Worm (Caenorhabditis elegans) whole organism, young adult: ENCODE data around the gene cpr-9.

Experiments
- B0035.1 ChIP-seq: sonication (generic microtip); optimal IDR thresholded peaks from 2 replicates; lab custom pipeline; 2016; ENCODE audit warnings: missing genetic modification characterization, mild to moderate bottlenecking, missing compliant biosample characterization, missing genotype, missing genetic modification reagents
- C17E4.6 ChIP-seq: fragments of 200-800 bp; sonication (Bioruptor generic); IDR thresholded peaks from 2 replicates; pipeline ENCODE4 v1.3.6; 2022; ENCODE audit warnings: missing genetic modification reagents, missing genetic modification characterization, missing compliant biosample characterization
- F33H1.4 ChIP-seq: fragments of 200-800 bp; sonication (Bioruptor generic); IDR thresholded peaks from 2 replicates; pipeline ENCODE4 v1.3.6; 2022; ENCODE audit warnings: missing genetic modification reagents, missing genetic modification characterization, missing compliant biosample characterization
- F39B2.1 ChIP-seq: fragments of 200-800 bp; sonication (Bioruptor generic); IDR thresholded peaks from 2 replicates; pipeline ENCODE4 v1.3.6; 2022; ENCODE audit warnings: missing genetic modification reagents, missing genetic modification characterization, missing compliant biosample characterization
- F57C9.4 ChIP-seq: sonication (generic microtip); optimal IDR thresholded peaks from 2 replicates; lab custom pipeline; 2017; ENCODE audit warnings: mild to moderate bottlenecking, missing genetic modification characterization, missing compliant biosample characterization
- T07F8.4 ChIP-seq: sonication (generic microtip); optimal IDR thresholded peaks from 2 replicates; lab custom pipeline; 2016; ENCODE audit warnings: mild to moderate bottlenecking, missing genetic modification characterization, moderate library complexity, missing compliant biosample characterization
- Y53F4B.3 ChIP-seq: fragments of 200-800 bp; sonication (Bioruptor generic); IDR thresholded peaks from 2 replicates; pipeline ENCODE4 v1.3.6; 2022; ENCODE audit warnings: missing genetic modification reagents, missing genetic modification characterization, missing compliant biosample characterization
- Y56A3A.18 ChIP-seq: fragments of 200-800 bp; sonication (Bioruptor generic); IDR thresholded peaks from 2 replicates; pipeline ENCODE4 v1.3.6; 2022; ENCODE audit warnings: missing genetic modification reagents, missing genetic modification characterization, missing compliant biosample characterization
- Y95B8A.8 ChIP-seq: fragments of 200-800 bp; sonication (Bioruptor generic); IDR thresholded peaks from 2 replicates; pipeline ENCODE4 v1.3.6; 2022; ENCODE audit warnings: missing genetic modification reagents, missing genetic modification characterization, missing compliant biosample characterization
- ZK185.1 ChIP-seq: sonication (generic microtip); optimal IDR thresholded peaks from 2 replicates; lab custom pipeline; 2016; ENCODE audit warnings: mild to moderate bottlenecking, missing genetic modification characterization, missing compliant biosample characterization; ENCODE audit not compliant: poor library complexity, severe bottlenecking
- akir-1 ChIP-seq: fragments of 200-800 bp; sonication (Bioruptor generic); optimal IDR thresholded peaks from 2 replicates; lab custom pipeline; 2018; ENCODE audit warnings: mild to moderate bottlenecking, missing genetic modification characterization, moderate library complexity, missing compliant biosample characterization
- aptf-2 ChIP-seq: fragments of 200-800 bp; sonication (Bioruptor generic); conservative IDR thresholded peaks from 2 replicates; pipeline ENCODE4 v1.3.6; 2022; ENCODE audit warnings: missing genetic modification reagents, missing genetic modification characterization, missing compliant biosample characterization
- aptf-3 ChIP-seq: fragments of 200-800 bp; sonication (Bioruptor generic); IDR thresholded peaks from 2 replicates; pipeline ENCODE4 v1.3.6; 2022; ENCODE audit warnings: missing genetic modification characterization, missing compliant biosample characterization
- attf-6 ChIP-seq: fragments of 200-800 bp; sonication (Bioruptor generic); IDR thresholded peaks from 2 replicates; pipeline ENCODE4 v1.3.6; 2022; ENCODE audit warnings: missing genetic modification reagents, missing genetic modification characterization, missing compliant biosample characterization
- bed-2 ChIP-seq: fragments of 200-800 bp; sonication (Bioruptor generic); IDR thresholded peaks from 2 replicates; pipeline ENCODE4 v1.3.6; 2022; ENCODE audit warnings: missing genetic modification reagents, missing genetic modification characterization, missing compliant biosample characterization
- cebp-2 ChIP-seq: fragments of 200-800 bp; sonication (Bioruptor generic); IDR thresholded peaks from 2 replicates; pipeline ENCODE4 v1.3.6; 2022; ENCODE audit warnings: missing genetic modification characterization, missing compliant biosample characterization
- ceh-79 ChIP-seq: sonication (generic microtip); optimal IDR thresholded peaks from 2 replicates; lab custom pipeline; 2017; ENCODE audit warnings: mild to moderate bottlenecking, missing genetic modification characterization, missing compliant biosample characterization
- die-1 ChIP-seq: sonication (generic microtip); optimal IDR thresholded peaks from 2 replicates; lab custom pipeline; 2016; ENCODE audit warnings: missing genotype, mild to moderate bottlenecking, missing genetic modification characterization, missing compliant biosample characterization
- dox-1 ChIP-seq: fragments of 200-800 bp; sonication (Bioruptor generic); IDR thresholded peaks from 2 replicates; pipeline ENCODE4 v1.3.6; 2022; ENCODE audit warnings: missing genetic modification reagents, missing genetic modification characterization, missing compliant biosample characterization
- dpff-1 ChIP-seq: sonication (generic microtip); optimal IDR thresholded peaks from 2 replicates; lab custom pipeline; 2017; ENCODE audit warnings: mild to moderate bottlenecking, missing genetic modification characterization, missing compliant biosample characterization
- dpl-1 ChIP-seq: fragments of 150-350 bp; optimal IDR thresholded peaks from 2 replicates; lab custom pipeline; 2014; ENCODE audit warnings: missing biosample characterization, missing genetic modification reagents, missing genetic modification characterization
- egl-18 ChIP-seq: fragments of 200-800 bp; sonication (Bioruptor generic); IDR thresholded peaks from 2 replicates; pipeline ENCODE4 v1.3.6; 2022; ENCODE audit warnings: missing genetic modification reagents, missing genetic modification characterization, missing compliant biosample characterization
- ets-4 ChIP-seq: fragments of 200-800 bp; sonication (Bioruptor generic); optimal IDR thresholded peaks from 2 replicates; lab custom pipeline; 2018; ENCODE audit warnings: mild to moderate bottlenecking, missing genetic modification characterization, missing compliant biosample characterization
- fkh-3 ChIP-seq: sonication (generic microtip); optimal IDR thresholded peaks from 2 replicates; lab custom pipeline; 2016; ENCODE audit warnings: mild to moderate bottlenecking, missing genetic modification characterization, missing compliant biosample characterization
- gei-17 ChIP-seq: fragments of 200-800 bp; sonication (Bioruptor generic); optimal IDR thresholded peaks from 2 replicates; lab custom pipeline; 2018; ENCODE audit warnings: mild to moderate bottlenecking, missing genetic modification characterization, missing compliant biosample characterization
- hmg-1.2 ChIP-seq: fragments of 200-800 bp; sonication (Bioruptor generic); IDR thresholded peaks from 2 replicates; pipeline ENCODE4 v1.3.6; 2022; ENCODE audit warnings: missing genetic modification reagents, missing genetic modification characterization, missing compliant biosample characterization
- hmg-20 ChIP-seq: fragments of 200-800 bp; sonication (Bioruptor generic); IDR thresholded peaks from 2 replicates; pipeline ENCODE4 v1.3.6; 2022; ENCODE audit warnings: missing genetic modification reagents, missing genetic modification characterization, missing compliant biosample characterization
- hrde-1 ChIP-seq: sonication (generic microtip); optimal IDR thresholded peaks from 2 replicates; lab custom pipeline; 2016; ENCODE audit warnings: missing genetic modification characterization, mild to moderate bottlenecking, missing compliant biosample characterization, moderate library complexity, missing genotype, missing genetic modification reagents, borderline replicate concordance
- let-526 ChIP-seq: fragments of 200-800 bp; sonication (Bioruptor generic); IDR thresholded peaks from 2 replicates; pipeline ENCODE4 v1.3.6; 2022; ENCODE audit warnings: missing genetic modification reagents, missing genetic modification characterization, missing compliant biosample characterization
- let-607 ChIP-seq, 2 experiments: fragments of 200-800 bp in 1 of 2; sonication (Bioruptor generic) in 1 of 2; sonication (generic microtip) in 1 of 2; optimal IDR thresholded peaks; 2 replicates each; lab custom pipeline; 2016 to 2018; ENCODE audit warnings: mild to moderate bottlenecking in 2 of 2, missing compliant biosample characterization in 2 of 2, missing genetic modification characterization in 2 of 2, moderate library complexity in 2 of 2, missing genotype in 1 of 2
- lin-26 ChIP-seq: fragments of 200-800 bp; sonication (Bioruptor generic); IDR thresholded peaks from 2 replicates; pipeline ENCODE4 v1.3.6; 2022; ENCODE audit warnings: missing genetic modification reagents, missing genetic modification characterization, missing compliant biosample characterization
- lin-54 ChIP-seq: fragments of 200-800 bp; sonication (Bioruptor generic); optimal IDR thresholded peaks from 2 replicates; lab custom pipeline; 2018; ENCODE audit warnings: mild to moderate bottlenecking, missing genetic modification characterization, missing compliant biosample characterization
- lsl-1 ChIP-seq: fragments of 200-800 bp; sonication (Bioruptor generic); optimal IDR thresholded peaks from 2 replicates; lab custom pipeline; 2018; ENCODE audit warnings: mild to moderate bottlenecking, missing genetic modification characterization, moderate library complexity, missing compliant biosample characterization
- mcd-1 ChIP-seq: fragments of 200-800 bp; sonication (Bioruptor generic); IDR thresholded peaks from 2 replicates; pipeline ENCODE4 v1.3.6; 2022; ENCODE audit warnings: missing genetic modification reagents, missing genetic modification characterization, missing compliant biosample characterization
- nhr-120 ChIP-seq: fragments of 200-800 bp; sonication (Bioruptor generic); IDR thresholded peaks from 2 replicates; pipeline ENCODE4 v1.3.6; 2022; ENCODE audit warnings: missing genetic modification characterization, missing compliant biosample characterization
- pbrm-1 ChIP-seq: fragments of 200-800 bp; sonication (Bioruptor generic); IDR thresholded peaks from 2 replicates; pipeline ENCODE4 v1.3.6; 2022; ENCODE audit warnings: missing genetic modification reagents, missing genetic modification characterization, missing compliant biosample characterization
- pha-4 ChIP-seq: fragments of 150-350 bp; sonication (generic microtip); optimal IDR thresholded peaks from 2 replicates; lab custom pipeline; 2014; ENCODE audit warnings: missing biosample characterization, missing genetic modification reagents, missing genetic modification characterization
- rpc-1 ChIP-seq, 2 experiments: fragments of 150-350 bp in 1 of 2; sonication (generic microtip) in 1 of 2; optimal IDR thresholded peaks; 2 replicates each; lab custom pipeline; 2014 to 2018; ENCODE audit warnings: missing biosample characterization in 1 of 2, missing genetic modification characterization in 1 of 2, missing genetic modification reagents in 1 of 2, missing genotype in 1 of 2
- sdz-38 ChIP-seq: sonication (generic microtip); optimal IDR thresholded peaks from 2 replicates; lab custom pipeline; 2016; ENCODE audit warnings: missing genotype, missing genetic modification characterization, missing compliant biosample characterization
- snpc-1.3 ChIP-seq: sonication (generic microtip); optimal IDR thresholded peaks from 2 replicates; lab custom pipeline; 2017; ENCODE audit warnings: missing genetic modification characterization, mild to moderate bottlenecking, missing compliant biosample characterization, antibody characterized with exemption, moderate library complexity, missing genotype, missing genetic modification reagents; ENCODE audit not compliant: insufficient read depth
- sptf-2 ChIP-seq: fragments of 200-800 bp; sonication (Bioruptor generic); optimal IDR thresholded peaks from 2 replicates; lab custom pipeline; 2018; ENCODE audit warnings: mild to moderate bottlenecking, missing genetic modification characterization, missing compliant biosample characterization
- tbp1 ChIP-seq: fragments of 200-800 bp; sonication (Bioruptor generic); optimal IDR thresholded peaks from 2 replicates; lab custom pipeline; 2018; ENCODE audit warnings: mild to moderate bottlenecking, missing genetic modification characterization, missing compliant biosample characterization
- zfh-2 ChIP-seq: fragments of 200-800 bp; sonication (Bioruptor generic); conservative IDR thresholded peaks from 2 replicates; pipeline ENCODE4 v1.3.6; 2022; ENCODE audit warnings: missing genetic modification reagents, missing genetic modification characterization, missing compliant biosample characterization
- ztf-18 ChIP-seq: sonication (generic microtip); optimal IDR thresholded peaks from 2 replicates; lab custom pipeline; 2016; ENCODE audit warnings: missing genotype, mild to moderate bottlenecking, missing genetic modification characterization, missing compliant biosample characterization
- ztf-22 ChIP-seq: fragments of 200-800 bp; sonication (Bioruptor generic); optimal IDR thresholded peaks from 2 replicates; lab custom pipeline; 2018; ENCODE audit warnings: mild to moderate bottlenecking, missing genetic modification characterization, moderate library complexity, missing compliant biosample characterization
- ztf-28 ChIP-seq: fragments of 200-800 bp; sonication (Bioruptor generic); IDR thresholded peaks from 2 replicates; pipeline ENCODE4 v1.3.6; 2022; ENCODE audit warnings: missing genetic modification reagents, missing genetic modification characterization, missing compliant biosample characterization

Gene cpr-9

DNA sequence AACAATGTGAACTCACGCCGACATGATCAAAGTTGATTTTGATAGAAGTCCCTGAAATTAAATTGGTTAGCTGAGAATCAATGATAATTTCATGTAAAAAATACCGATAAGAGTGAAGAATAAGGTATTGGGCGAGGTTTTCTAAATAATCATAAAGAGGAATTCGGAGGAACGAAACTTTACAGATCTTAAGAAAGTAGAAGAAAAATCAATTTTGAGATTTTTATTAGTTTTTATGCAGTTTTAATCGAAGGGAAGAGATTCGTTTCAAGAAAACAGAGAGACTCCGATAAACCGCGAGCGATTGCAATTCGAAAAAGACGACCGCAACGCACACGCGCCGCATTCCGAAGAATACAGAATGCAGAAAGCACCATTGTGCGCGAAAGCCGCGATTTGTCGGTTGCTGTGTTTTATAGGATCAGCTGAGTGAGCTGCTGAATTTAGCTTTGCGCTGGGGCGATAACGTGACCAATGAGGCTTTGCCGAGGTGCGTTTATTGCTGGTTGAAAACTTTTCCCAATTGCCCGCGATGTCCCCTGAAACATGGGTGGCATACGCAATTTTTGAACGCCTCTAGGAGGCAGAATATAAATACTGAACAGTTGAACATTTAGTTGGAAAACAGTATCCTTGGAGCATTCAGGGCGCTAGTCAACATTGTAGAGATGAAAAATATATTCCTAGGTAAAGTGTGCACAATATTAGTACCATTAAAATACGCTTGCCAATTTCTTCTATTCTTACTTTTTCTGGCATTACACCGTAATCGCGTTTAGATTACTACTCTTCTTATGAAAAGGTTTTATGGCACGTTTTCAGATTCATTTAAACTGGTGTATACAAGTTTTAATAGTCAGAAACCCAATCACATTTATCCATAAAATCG is 22.9 kb upstream of the cpr-9 start, which contains the start of gene snr-4 (continued):
- TF ChIP-seq rpc-1 (optimal IDR thresholded peaks at IDR 0.05; lab: Kevin White, UChicago), result no peak
- TF ChIP-seq rpc-1 (tag; optimal IDR thresholded peaks at IDR 0.05; lab: Kevin White, UChicago), result peak; percentile 11
- no peak for TF ChIP-seq sptf-2
- TF ChIP-seq dpff-1, result peak; percentile 83
- peak; percentile 91 for TF ChIP-seq zfh-2 (GFP tag; lab: Robert Waterston, UW)
- peak; percentile 99 for TF ChIP-seq pbrm-1
- peak; percentile 63 to 68 for TF ChIP-seq let-607 (tag; optimal IDR thresholded peaks at IDR 0.05; lab: Kevin White, UChicago)
- peak; percentile 94 for TF ChIP-seq snpc-1.3 (tag; lab: Kevin White, UChicago)
- peak; percentile 97 for TF ChIP-seq C17E4.6
- no peak for TF ChIP-seq nhr-120 (GFP tag; lab: Robert Waterston, UW)
- TF ChIP-seq ZK185.1 (tag; lab: Kevin White, UChicago), result peak; percentile 73
- no peak for TF ChIP-seq fkh-3 (tag; lab: Kevin White, UChicago)
- no peak for TF ChIP-seq ztf-22
- peak; percentile 84 for TF ChIP-seq hmg-20 (GFP tag; lab: Robert Waterston, UW)
- TF ChIP-seq akir-1 (GFP tag; lab: Kevin White, UChicago), result no peak
- TF ChIP-seq attf-6, result peak; percentile 93
- TF ChIP-seq ceh-79 (tag; lab: Kevin White, UChicago), result no peak
- no peak for TF ChIP-seq F39B2.1 (GFP tag; lab: Robert Waterston, UW)
- TF ChIP-seq F33H1.4 (GFP tag; lab: Robert Waterston, UW), result peak; percentile 78
- TF ChIP-seq egl-18 (GFP tag; lab: Robert Waterston, UW), result peak; percentile 76; the same call in 1 of the 2 replicates
- peak; percentile 78 for TF ChIP-seq aptf-2 (GFP tag; lab: Robert Waterston, UW)
- peak; percentile 93 for TF ChIP-seq mcd-1 (GFP tag; lab: Robert Waterston, UW)
- peak; percentile 90 for TF ChIP-seq lin-54 (GFP tag; lab: Kevin White, UChicago)
- TF ChIP-seq ets-4 (GFP tag; lab: Kevin White, UChicago), result peak; percentile 26
- peak; percentile 81 for TF ChIP-seq lsl-1 (GFP tag; lab: Kevin White, UChicago)
- TF ChIP-seq gei-17 (GFP tag; lab: Kevin White, UChicago), result peak; percentile 72
- peak; percentile 49 for TF ChIP-seq pha-4
- TF ChIP-seq hmg-1.2, result peak; percentile 97
- peak; percentile 79 for TF ChIP-seq ztf-18 (tag; lab: Kevin White, UChicago)
- peak; percentile 44 for TF ChIP-seq dpl-1
- peak; percentile 60 for TF ChIP-seq die-1 (tag; lab: Kevin White, UChicago)
- TF ChIP-seq tbp1 (GFP tag; lab: Kevin White, UChicago), result peak; percentile 81
- 0 out of 2 replicates have a peak, but pooled peaks have one; percentile 6 for TF ChIP-seq aptf-3 (GFP tag; lab: Robert Waterston, UW)
- TF ChIP-seq sdz-38, result no peak
- TF ChIP-seq T07F8.4, result peak; percentile 48
- TF ChIP-seq Y56A3A.18, result peak; percentile 88
- TF ChIP-seq Y53F4B.3 (GFP tag; lab: Robert Waterston, UW), result peak; percentile 76
- peak; percentile 49 for TF ChIP-seq F57C9.4 (tag; lab: Kevin White, UChicago)
- peak; percentile 98 for TF ChIP-seq dox-1 (GFP tag; lab: Robert Waterston, UW)
- TF ChIP-seq lin-26 (GFP tag; lab: Robert Waterston, UW), result peak; percentile 73
- TF ChIP-seq B0035.1 (tag; lab: Kevin White, UChicago), result peak; percentile 72
- peak; percentile 95 for TF ChIP-seq ztf-28 (GFP tag; lab: Robert Waterston, UW)
- TF ChIP-seq bed-2, result peak; percentile 79; the same call in 1 of the 2 replicates
- 0 out of 2 replicates have a peak, but pooled peaks have one; percentile 39 for TF ChIP-seq let-526 (GFP tag; lab: Robert Waterston, UW)
- TF ChIP-seq Y95B8A.8 (GFP tag; lab: Robert Waterston, UW), result no peak
- TF ChIP-seq cebp-2 (GFP tag; lab: Robert Waterston, UW), result peak; percentile 61; the same call in 1 of the 2 replicates
- peak; percentile 86 for TF ChIP-seq hrde-1
